Worm (Caenorhabditis elegans) whole organism, L1 larva: ENCODE data around the gene srh-149.
A peak's percentile ranks its signal among the peaks of the same experiment; 100 is the strongest.

ENCODE experiments used
- C16A3.4 ChIP-seq: fragments of 150-350 bp; optimal IDR thresholded peaks from 2 replicates; lab custom pipeline; 2014; ENCODE audit warnings: missing biosample characterization, missing genetic modification characterization
- C34B4.2 ChIP-seq: sonication (generic microtip); optimal IDR thresholded peaks from 2 replicates; lab custom pipeline; 2017; ENCODE audit warnings: mild to moderate bottlenecking, missing genetic modification characterization, missing compliant biosample characterization
- aly-2 ChIP-seq: fragments of 150-350 bp; optimal IDR thresholded peaks from 2 replicates; lab custom pipeline; 2014; ENCODE audit warnings: missing biosample characterization, missing genetic modification characterization
- blmp-1 ChIP-seq: fragments of 150-350 bp; optimal IDR thresholded peaks from 2 replicates; lab custom pipeline; 2014; ENCODE audit warnings: missing biosample characterization, missing genetic modification characterization
- dpl-1 ChIP-seq, 3 experiments: fragments of 150-350 bp in 2 of 3; sonication (generic microtip) in 1 of 3; optimal IDR thresholded peaks; 2 replicates each; lab custom pipeline; 2014 to 2017; ENCODE audit warnings: missing biosample characterization in 3 of 3, missing genetic modification characterization in 3 of 3, missing genetic modification reagents in 3 of 3
- dsc-1 ChIP-seq: sonication (generic microtip); optimal IDR thresholded peaks from 2 replicates; lab custom pipeline; 2016; ENCODE audit warnings: mild to moderate bottlenecking, missing genetic modification characterization, missing compliant biosample characterization
- egl-13 ChIP-seq: sonication (generic microtip); optimal IDR thresholded peaks from 2 replicates; lab custom pipeline; 2016; ENCODE audit warnings: missing genotype, missing genetic modification reagents, missing genetic modification characterization, missing compliant biosample characterization
- egl-27 ChIP-seq, 2 experiments: fragments of 150-350 bp in 1 of 2; sonication (generic microtip); optimal IDR thresholded peaks; 3 replicates each; lab custom pipeline; 2017 to 2018; ENCODE audit warnings: missing biosample characterization in 2 of 2, missing genetic modification characterization in 2 of 2, missing genetic modification reagents in 2 of 2
- elt-2 ChIP-seq: sonication (generic microtip); optimal IDR thresholded peaks from 2 replicates; lab custom pipeline; 2016; ENCODE audit warnings: missing genetic modification characterization, mild to moderate bottlenecking, inconsistent platforms, missing compliant biosample characterization, missing genetic modification reagents
- ets-5 ChIP-seq: fragments of 200-800 bp; sonication (Bioruptor generic); IDR thresholded peaks from 2 replicates; pipeline ENCODE4 v1.3.6; 2022; ENCODE audit warnings: missing genetic modification characterization, missing compliant biosample characterization
- fkh-10 ChIP-seq: sonication (generic microtip); optimal IDR thresholded peaks from 2 replicates; lab custom pipeline; 2017; ENCODE audit warnings: missing biosample characterization, missing genetic modification reagents, missing genetic modification characterization
- fkh-4 ChIP-seq: sonication (generic microtip); optimal IDR thresholded peaks from 2 replicates; lab custom pipeline; 2016; ENCODE audit warnings: missing compliant biosample characterization, missing genetic modification characterization, borderline replicate concordance
- fkh-8 ChIP-seq: sonication (generic microtip); optimal IDR thresholded peaks from 2 replicates; lab custom pipeline; 2016; ENCODE audit warnings: mild to moderate bottlenecking, missing genetic modification characterization, missing compliant biosample characterization
- grh-1 ChIP-seq: fragments of 200-800 bp; sonication (Bioruptor generic); IDR thresholded peaks from 2 replicates; pipeline ENCODE4 v1.3.6; 2022; ENCODE audit warnings: missing genetic modification reagents, missing genetic modification characterization, missing compliant biosample characterization
- hlh-17 ChIP-seq: fragments of 200-800 bp; sonication (Bioruptor generic); optimal IDR thresholded peaks from 2 replicates; lab custom pipeline; 2018; ENCODE audit warnings: missing genetic modification characterization, mild to moderate bottlenecking, missing compliant biosample characterization, moderate library complexity, borderline replicate concordance
- hlh-4 ChIP-seq: sonication (generic microtip); optimal IDR thresholded peaks from 2 replicates; lab custom pipeline; 2016; ENCODE audit warnings: mild to moderate bottlenecking, missing genetic modification characterization, missing compliant biosample characterization
- isw-1 ChIP-seq: fragments of 200-800 bp; sonication (Bioruptor generic); IDR thresholded peaks from 2 replicates; pipeline ENCODE4 v1.3.6; 2022; ENCODE audit warnings: missing genetic modification characterization, missing compliant biosample characterization
- lin-14 ChIP-seq: fragments of 200-800 bp; sonication (Bioruptor generic); optimal IDR thresholded peaks from 2 replicates; lab custom pipeline; 2018; ENCODE audit warnings: mild to moderate bottlenecking, missing genetic modification characterization, moderate library complexity, missing compliant biosample characterization
- lin-35 ChIP-seq, 2 experiments: fragments of 150-350 bp; optimal IDR thresholded peaks; 2 replicates each; lab custom pipeline; 2014; ENCODE audit warnings: missing biosample characterization in 2 of 2, missing genetic modification characterization in 2 of 2, missing genetic modification reagents in 2 of 2
- lin-39 ChIP-seq: fragments of 150-350 bp; optimal IDR thresholded peaks from 2 replicates; lab custom pipeline; 2014; ENCODE audit warnings: missing biosample characterization, missing genetic modification reagents, missing genetic modification characterization
- lsy-2 ChIP-seq, 2 experiments: fragments of 150-350 bp; optimal IDR thresholded peaks; 2 replicates each; lab custom pipeline; 2014; ENCODE audit warnings: missing biosample characterization in 2 of 2, missing genetic modification characterization in 2 of 2
- mdl-1 ChIP-seq, 2 experiments: fragments of 150-350 bp; optimal IDR thresholded peaks; 2 replicates each; lab custom pipeline; 2014 to 2017; ENCODE audit warnings: missing biosample characterization in 2 of 2, missing genetic modification characterization in 2 of 2, inconsistent platforms in 1 of 2
- mef-2 ChIP-seq: fragments of 150-350 bp; optimal IDR thresholded peaks from 2 replicates; lab custom pipeline; 2014; ENCODE audit warnings: missing biosample characterization, missing genetic modification characterization
- mep-1 ChIP-seq: fragments of 150-350 bp; optimal IDR thresholded peaks from 2 replicates; lab custom pipeline; 2014; ENCODE audit warnings: missing biosample characterization, missing genetic modification characterization
- nhr-11 ChIP-seq: fragments of 150-350 bp; optimal IDR thresholded peaks from 2 replicates; lab custom pipeline; 2014; ENCODE audit warnings: missing biosample characterization, missing genetic modification characterization
- nhr-19 ChIP-seq: fragments of 200-800 bp; sonication (Bioruptor generic); conservative IDR thresholded peaks from 2 replicates; pipeline ENCODE4 v1.3.6; 2022; ENCODE audit warnings: missing genetic modification characterization, missing compliant biosample characterization
- nhr-237 ChIP-seq: fragments of 150-350 bp; optimal IDR thresholded peaks from 2 replicates; lab custom pipeline; 2014; ENCODE audit warnings: missing biosample characterization, missing genetic modification characterization
- nhr-28 ChIP-seq: fragments of 150-350 bp; optimal IDR thresholded peaks from 2 replicates; lab custom pipeline; 2014; ENCODE audit warnings: missing biosample characterization, missing genetic modification characterization
- nhr-77 ChIP-seq: fragments of 150-350 bp; optimal IDR thresholded peaks from 2 replicates; lab custom pipeline; 2014; ENCODE audit warnings: missing biosample characterization, missing genetic modification characterization
- nhr-85 ChIP-seq: sonication (generic microtip); peaks from one replicate; lab custom pipeline; 2016; ENCODE audit warnings: missing genetic modification characterization, inconsistent platforms, missing compliant biosample characterization
- nhr-90 ChIP-seq: sonication (generic microtip); optimal IDR thresholded peaks from 2 replicates; lab custom pipeline; 2016; ENCODE audit warnings: mild to moderate bottlenecking, missing genetic modification characterization, missing compliant biosample characterization; ENCODE audit not compliant: poor library complexity
- rnt-1 ChIP-seq: sonication (generic microtip); optimal IDR thresholded peaks from 2 replicates; lab custom pipeline; 2016; ENCODE audit warnings: mild to moderate bottlenecking, missing genetic modification characterization, moderate library complexity, missing compliant biosample characterization
- skn-1 ChIP-seq: fragments of 150-350 bp; optimal IDR thresholded peaks from 2 replicates; lab custom pipeline; 2014; ENCODE audit warnings: missing biosample characterization, missing genetic modification characterization
- snu-23 ChIP-seq: sonication (generic microtip); optimal IDR thresholded peaks from 2 replicates; lab custom pipeline; 2016; ENCODE audit warnings: missing genetic modification characterization, missing compliant biosample characterization
- sox-4 ChIP-seq: sonication (generic microtip); optimal IDR thresholded peaks from 2 replicates; lab custom pipeline; 2016; ENCODE audit warnings: missing genetic modification characterization, missing compliant biosample characterization
- sup-37 ChIP-seq: fragments of 200-800 bp; sonication (Bioruptor generic); optimal IDR thresholded peaks from 2 replicates; lab custom pipeline; 2018; ENCODE audit warnings: mild to moderate bottlenecking, missing genetic modification characterization, missing compliant biosample characterization
- swsn-7 ChIP-seq: sonication (generic microtip); optimal IDR thresholded peaks from 2 replicates; lab custom pipeline; 2016; ENCODE audit warnings: missing genetic modification characterization, missing compliant biosample characterization
- tbx-2 ChIP-seq: sonication (generic microtip); optimal IDR thresholded peaks from 2 replicates; lab custom pipeline; 2016; ENCODE audit warnings: missing genetic modification characterization, missing compliant biosample characterization
- tlp-1 ChIP-seq: fragments of 150-350 bp; optimal IDR thresholded peaks from 2 replicates; lab custom pipeline; 2014; ENCODE audit warnings: missing biosample characterization, missing genetic modification characterization
- unc-130 ChIP-seq: fragments of 150-350 bp; optimal IDR thresholded peaks from 2 replicates; lab custom pipeline; 2017; ENCODE audit warnings: missing biosample characterization, missing genetic modification characterization, inconsistent platforms
- unc-30 ChIP-seq: sonication (generic microtip); optimal IDR thresholded peaks from 2 replicates; lab custom pipeline; 2017; ENCODE audit warnings: missing biosample characterization, missing genetic modification characterization
- unc-86 ChIP-seq: sonication (generic microtip); optimal IDR thresholded peaks from 2 replicates; lab custom pipeline; 2016; ENCODE audit warnings: missing genetic modification characterization, missing compliant biosample characterization
- unc-98 ChIP-seq: fragments of 200-800 bp; sonication (Bioruptor generic); IDR thresholded peaks from 2 replicates; pipeline ENCODE4 v1.3.6; 2022; ENCODE audit warnings: missing genetic modification characterization, missing compliant biosample characterization
- vab-15 ChIP-seq: sonication (generic microtip); optimal IDR thresholded peaks from 2 replicates; lab custom pipeline; 2017; ENCODE audit warnings: missing genotype, mild to moderate bottlenecking, missing genetic modification characterization, missing compliant biosample characterization
- zip-4 ChIP-seq: fragments of 200-800 bp; sonication (Bioruptor generic); optimal IDR thresholded peaks from 2 replicates; lab custom pipeline; 2018; ENCODE audit warnings: mild to moderate bottlenecking, missing genetic modification characterization, moderate library complexity, missing compliant biosample characterization
- ztf-11 ChIP-seq, 2 experiments: sonication (generic microtip); optimal IDR thresholded peaks; 2 replicates each; lab custom pipeline; 2016 to 2017; ENCODE audit warnings: missing genetic modification characterization in 2 of 2, missing biosample characterization in 1 of 2, missing compliant biosample characterization in 1 of 2

The srh-149 gene

ce11 chrV:15880705-15881104 is 39.7 kb upstream of the srh-149 start (continued):
- TF ChIP-seq lin-35 (GFP tag; optimal IDR thresholded peaks at IDR 0.05; lab: Kevin White, UChicago) (peak in 1 of 2 experiments; percentile 30), fkh-10 (no peak), tlp-1 (tag; lab: Kevin White, UChicago) (no peak), mdl-1 (tag; optimal IDR thresholded peaks at IDR 0.05; lab: Kevin White, UChicago) (peak in 1 of 2 experiments; percentile 20), lin-14 (GFP tag; lab: Kevin White, UChicago) (peak; percentile 73), snu-23 (GFP tag; lab: Kevin White, UChicago) (peak; percentile 37), dpl-1 (GFP tag; optimal IDR thresholded peaks at IDR 0.05; lab: Kevin White, UChicago) (peak; percentile 3 to 20 (median 9)), egl-27 (tag; optimal IDR thresholded peaks at IDR 0.05; lab: Kevin White, UChicago) (peak in 1 of 2 experiments; percentile 20), mef-2 (tag; lab: Kevin White, UChicago) (peak; percentile 20), unc-30 (tag; lab: Kevin White, UChicago) (no peak), nhr-19 (peak; percentile 43), skn-1 (tag; lab: Kevin White, UChicago) (peak; percentile 100), nhr-85 (tag; lab: Kevin White, UChicago) (peak; percentile 87), swsn-7 (tag; lab: Kevin White, UChicago) (peak; percentile 17), ztf-11 (tag; optimal IDR thresholded peaks at IDR 0.05; lab: Kevin White, UChicago) (no peak), aly-2 (no peak), tbx-2 (tag; lab: Kevin White, UChicago) (peak; percentile 41), sup-37 (GFP tag; lab: Kevin White, UChicago) (no peak), nhr-237 (peak; percentile 71), dsc-1 (tag; lab: Kevin White, UChicago) (no peak), elt-2 (tag; lab: Kevin White, UChicago) (peak; percentile 58), nhr-90 (tag; lab: Kevin White, UChicago) (peak; percentile 46), mep-1 (tag; lab: Kevin White, UChicago) (peak; percentile 46), lsy-2 (tag; optimal IDR thresholded peaks at IDR 0.05; lab: Kevin White, UChicago) (peak; percentile 15 to 81), C16A3.4 (peak; percentile 54), nhr-28 (tag; lab: Kevin White, UChicago) (peak; percentile 66), zip-4 (peak; percentile 76), rnt-1 (tag; lab: Kevin White, UChicago) (peak; percentile 4), nhr-77 (tag; lab: Kevin White, UChicago) (peak; percentile 11)

- no peak for TF ChIP-seq lin-39
- TF ChIP-seq hlh-17 (GFP tag; lab: Kevin White, UChicago), result no peak
- TF ChIP-seq egl-13, result no peak
- no peak for TF ChIP-seq fkh-10
- peak; percentile 39 for TF ChIP-seq elt-2 (tag; lab: Kevin White, UChicago)
- no peak for TF ChIP-seq grh-1
- TF ChIP-seq unc-130 (tag; lab: Kevin White, UChicago), result no peak
- no peak for TF ChIP-seq aly-2
- TF ChIP-seq vab-15, result no peak
- TF ChIP-seq lin-35 (GFP tag; optimal IDR thresholded peaks at IDR 0.05; lab: Kevin White, UChicago), result peak in 1 of 2 experiments; percentile 9
- TF ChIP-seq isw-1 (GFP tag; lab: Robert Waterston, UW), result no peak
- no peak for TF ChIP-seq nhr-19
- TF ChIP-seq, all 84 proteins: peak for 2
Observed at ce11 chrV:15880033-15880432, 39.0 kb upstream of the srh-149 start.

ce11 chrV:15879508-15879907 is 38.5 kb upstream of the srh-149 start, which contains the start of gene nhr-84:
Gene nhr-84 (minus strand): TSS chrV:15879608.
- TF ChIP-seq fkh-4, result no peak
- no peak for TF ChIP-seq unc-98 (GFP tag; lab: Robert Waterston, UW)
- no peak for TF ChIP-seq fkh-10
- no peak for TF ChIP-seq egl-13
- no peak for TF ChIP-seq fkh-8 (tag; lab: Kevin White, UChicago)
- TF ChIP-seq unc-130 (tag; lab: Kevin White, UChicago), result no peak
- no peak for TF ChIP-seq lin-39
- TF ChIP-seq lin-35 (GFP tag; optimal IDR thresholded peaks at IDR 0.05; lab: Kevin White, UChicago), result no peak
- no peak for TF ChIP-seq C34B4.2
- no peak for TF ChIP-seq unc-86
- no peak for TF ChIP-seq lin-14 (GFP tag; lab: Kevin White, UChicago)
- TF ChIP-seq nhr-11 (tag; lab: Kevin White, UChicago), result no peak
- TF ChIP-seq nhr-77 (tag; lab: Kevin White, UChicago), result no peak
- TF ChIP-seq ets-5 (GFP tag; lab: Robert Waterston, UW), result no peak
- no peak for TF ChIP-seq blmp-1
- TF ChIP-seq sox-4, result no peak
- TF ChIP-seq C16A3.4, result no peak
- no peak for TF ChIP-seq grh-1
- no peak for TF ChIP-seq hlh-4 (tag; lab: Kevin White, UChicago)
